Fruit fly (Drosophila melanogaster) whole organism, adult: ENCODE measurements around the gene CG44001.

ENCODE experiments used
- CG11617 ChIP-seq: fragments of 200-800 bp; sonication (Bioruptor generic); optimal IDR thresholded peaks from 2 replicates; lab custom pipeline; 2017; ENCODE audit warnings: mild to moderate bottlenecking, missing biosample characterization, missing genetic modification reagents, missing genetic modification characterization
- CG12768 ChIP-seq: fragments of 200-800 bp; sonication (Bioruptor generic); optimal IDR thresholded peaks from 2 replicates; lab custom pipeline; 2017; ENCODE audit warnings: missing biosample characterization, missing genetic modification characterization, mild to moderate bottlenecking, moderate library complexity, missing genetic modification reagents
- CG14711 ChIP-seq: fragments of 200-800 bp; sonication (Bioruptor generic); optimal IDR thresholded peaks from 2 replicates; lab custom pipeline; 2018; ENCODE audit warnings: missing biosample characterization, mild to moderate bottlenecking, missing genetic modification characterization, moderate library complexity
- CG1620 ChIP-seq: fragments of 200-800 bp; sonication (Bioruptor generic); optimal IDR thresholded peaks from 2 replicates; lab custom pipeline; 2016; ENCODE audit warnings: missing biosample characterization, missing genetic modification characterization
- CG33017 ChIP-seq: fragments of 200-800 bp; sonication (Bioruptor generic); optimal IDR thresholded peaks from 2 replicates; lab custom pipeline; 2018; ENCODE audit warnings: missing biosample characterization, mild to moderate bottlenecking, missing genetic modification characterization, moderate library complexity
- CG5204 ChIP-seq: fragments of 200-800 bp; sonication (Bioruptor generic); optimal IDR thresholded peaks from 2 replicates; lab custom pipeline; 2016; ENCODE audit warnings: missing biosample characterization, missing genetic modification characterization
- CG7045 ChIP-seq: fragments of 200-800 bp; sonication (Bioruptor generic); optimal IDR thresholded peaks from 2 replicates; lab custom pipeline; 2017; ENCODE audit warnings: missing biosample characterization, mild to moderate bottlenecking, missing genetic modification characterization
- CG7101 ChIP-seq: fragments of 200-800 bp; sonication (Bioruptor generic); optimal IDR thresholded peaks from 2 replicates; lab custom pipeline; 2018; ENCODE audit warnings: missing biosample characterization, mild to moderate bottlenecking, missing genetic modification characterization, moderate library complexity
- Clk ChIP-seq: fragments of 200-800 bp; sonication (Bioruptor generic); optimal IDR thresholded peaks from 2 replicates; lab custom pipeline; 2017; ENCODE audit warnings: missing biosample characterization, missing genetic modification characterization
- Crg-1 ChIP-seq: fragments of 200-800 bp; sonication (Bioruptor generic); optimal IDR thresholded peaks from 2 replicates; lab custom pipeline; 2016; ENCODE audit warnings: missing biosample characterization, missing genetic modification characterization
- Hr96 ChIP-seq: fragments of 200-800 bp; sonication (Bioruptor generic); optimal IDR thresholded peaks from 2 replicates; lab custom pipeline; 2016; ENCODE audit warnings: missing biosample characterization, missing genetic modification characterization
- Mnt ChIP-seq: fragments of 200-800 bp; sonication (Bioruptor generic); optimal IDR thresholded peaks from 2 replicates; lab custom pipeline; 2016; ENCODE audit warnings: missing biosample characterization, mild to moderate bottlenecking, missing genetic modification characterization
- bab1 ChIP-seq: fragments of 200-800 bp; sonication (Bioruptor generic); optimal IDR thresholded peaks from 3 replicates; lab custom pipeline; 2019; ENCODE audit warnings: missing biosample characterization, mild to moderate bottlenecking, missing genetic modification characterization, moderate library complexity
- cic ChIP-seq: fragments of 200-800 bp; sonication (Bioruptor generic); optimal IDR thresholded peaks from 2 replicates; lab custom pipeline; 2017; ENCODE audit warnings: missing biosample characterization, mild to moderate bottlenecking, missing genetic modification characterization, moderate library complexity
- cnc ChIP-seq, 2 experiments: fragments of >200 bp; optimal IDR thresholded peaks; 2 replicates each; lab custom pipeline; 2017
- kay ChIP-seq: fragments of 200-800 bp; sonication (Bioruptor generic); peaks from one replicate; lab custom pipeline; 2016; ENCODE audit warnings: missing biosample characterization, missing genetic modification characterization, borderline replicate concordance
- ovo ChIP-seq: fragments of 200-800 bp; sonication (Bioruptor generic); optimal IDR thresholded peaks from 2 replicates; lab custom pipeline; 2016; ENCODE audit warnings: missing biosample characterization, missing genetic modification characterization
- pad ChIP-seq: fragments of 200-800 bp; sonication (Bioruptor generic); optimal IDR thresholded peaks from 3 replicates; lab custom pipeline; 2017; ENCODE audit warnings: missing biosample characterization, missing genetic modification characterization, mild to moderate bottlenecking, moderate library complexity, missing genetic modification reagents
- tj ChIP-seq: fragments of 200-800 bp; sonication (Bioruptor generic); optimal IDR thresholded peaks from 3 replicates; lab custom pipeline; 2017; ENCODE audit warnings: missing biosample characterization, mild to moderate bottlenecking, missing genetic modification characterization, moderate library complexity
- toe ChIP-seq: fragments of 200-800 bp; sonication (Bioruptor generic); optimal IDR thresholded peaks from 2 replicates; lab custom pipeline; 2016; ENCODE audit warnings: missing biosample characterization, missing genetic modification characterization

CG44001 gene

DNA sequence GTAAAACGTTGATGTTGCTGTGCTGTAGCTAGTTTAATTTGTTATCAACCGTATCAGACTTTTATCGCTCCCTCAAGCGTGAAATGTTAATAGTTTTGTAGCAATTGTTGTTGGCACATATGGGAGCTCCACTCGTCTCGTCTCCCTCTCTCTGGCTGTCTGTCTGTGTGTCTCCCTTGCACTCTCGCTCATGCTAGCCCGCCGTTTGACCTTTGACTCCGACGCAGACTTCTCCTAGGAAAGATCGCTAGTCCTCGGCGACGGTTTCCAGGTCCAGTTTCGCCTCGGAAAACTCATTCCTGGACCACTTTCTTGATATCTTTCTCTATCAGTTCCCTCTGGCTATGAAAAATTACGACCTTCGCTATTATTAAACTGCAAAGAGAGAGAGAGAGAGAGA, 36.1 kb downstream of the CG44001 start:
- TF ChIP-seq CG1620 (GFP tag; lab: Kevin White, UChicago) (no peak), CG5204 (GFP tag; lab: Kevin White, UChicago) (no peak), Clk (no peak), bab1 (GFP tag; lab: Kevin White, UChicago) (no peak), tj (no peak), CG11617 (GFP tag; lab: Kevin White, UChicago) (no peak), Crg-1 (no peak)

DNA sequence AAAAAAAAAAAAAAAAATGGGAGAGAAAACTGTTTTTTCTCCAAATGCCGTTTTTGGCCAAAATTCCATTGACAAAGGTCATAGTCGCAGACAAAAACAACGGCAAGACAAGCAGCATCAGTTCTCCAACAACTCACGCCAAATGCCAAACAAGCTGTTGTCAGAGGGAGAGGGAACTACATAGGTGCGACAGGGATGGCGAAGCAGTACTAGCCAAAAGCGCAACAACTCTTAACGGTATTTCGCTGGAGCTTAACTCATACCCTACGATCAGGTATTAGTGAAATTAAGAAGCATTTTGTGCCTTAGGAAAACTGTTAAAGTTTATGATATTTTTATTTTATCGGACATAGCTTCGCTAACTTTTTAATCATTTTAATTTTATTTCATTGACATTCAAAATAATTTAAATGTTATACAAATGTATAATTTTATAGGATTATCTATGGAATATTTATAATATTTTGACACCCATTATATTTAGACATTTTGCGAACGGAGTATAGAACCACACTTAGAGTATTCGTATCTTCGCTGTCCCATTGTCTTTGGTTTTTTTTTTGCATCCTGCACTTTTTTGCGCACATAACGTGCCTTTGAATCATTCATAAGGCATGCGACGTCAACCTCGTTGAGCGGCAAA, 37.3 kb downstream of the CG44001 start:
- TF ChIP-seq toe (no peak), Hr96 (GFP tag; lab: Kevin White, UChicago) (no peak), kay (GFP tag; lab: Kevin White, UChicago) (peak; percentile 9), CG1620 (GFP tag; lab: Kevin White, UChicago) (no peak), CG33017 (tag; lab: Kevin White, UChicago) (no peak), cic (no peak), ovo (GFP tag; lab: Kevin White, UChicago) (peak; percentile 85), Clk (no peak), CG7101 (no peak), bab1 (GFP tag; lab: Kevin White, UChicago) (no peak), tj (no peak), CG14711 (peak; percentile 48), pad (GFP tag; lab: Kevin White, UChicago) (peak; percentile 70), CG7045 (GFP tag; lab: Kevin White, UChicago) (peak; percentile 26), CG12768 (GFP tag; lab: Kevin White, UChicago) (no peak)

DNA sequence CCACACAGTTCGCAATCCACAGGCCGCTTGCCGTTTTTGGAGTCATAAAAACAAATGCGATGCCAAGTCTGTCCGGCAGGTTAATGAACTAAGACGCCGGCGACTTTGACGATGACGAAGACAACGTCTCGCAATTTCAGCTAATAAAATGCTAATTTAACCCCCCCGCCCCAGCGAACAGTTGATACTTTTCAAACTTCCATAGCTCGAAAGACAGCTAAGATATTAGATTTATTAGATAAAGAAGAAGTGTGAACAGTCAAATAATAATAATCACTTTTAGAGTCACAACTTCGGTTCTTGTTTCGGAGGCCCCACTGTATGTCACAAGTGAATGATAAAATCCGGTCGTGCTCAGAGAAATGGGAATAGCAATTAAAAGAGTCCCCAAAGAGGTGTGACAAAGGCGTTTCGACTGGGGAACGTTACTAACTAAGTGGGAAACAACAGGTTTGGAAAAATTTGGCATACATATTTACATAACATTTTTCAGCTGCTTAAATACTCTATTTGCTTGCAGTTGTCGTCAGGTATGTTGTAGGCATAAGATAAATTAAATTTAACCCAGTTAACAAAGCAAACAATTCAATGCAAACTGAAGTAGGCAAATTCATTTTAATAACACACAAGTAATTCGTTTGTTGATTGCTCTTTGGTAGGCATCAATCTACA, 41.7 kb downstream of the CG44001 start:
- TF ChIP-seq tj, result no peak
- TF ChIP-seq kay (GFP tag; lab: Kevin White, UChicago), result peak; percentile 3

DNA sequence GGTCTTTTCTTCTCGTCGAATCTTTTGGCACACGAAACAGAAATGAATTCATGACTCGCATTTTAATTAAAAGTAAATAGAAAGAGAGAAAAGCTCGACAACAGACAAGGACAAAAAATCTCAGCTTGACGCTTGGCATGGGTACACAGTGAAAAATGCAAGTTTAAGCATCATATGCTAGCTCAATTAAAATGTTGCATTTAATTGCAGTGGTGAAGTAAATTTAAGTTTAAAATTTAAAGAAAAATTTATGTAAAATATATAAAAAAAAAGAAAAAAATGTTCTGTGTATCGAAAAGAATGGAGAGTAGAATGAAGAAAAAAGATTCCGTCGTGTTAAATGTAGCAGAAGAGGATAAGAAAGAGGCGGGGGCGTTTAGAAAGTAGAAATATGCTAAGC, 42.5 kb downstream of the CG44001 start:
- TF ChIP-seq CG5204 (GFP tag; lab: Kevin White, UChicago) (no peak), bab1 (GFP tag; lab: Kevin White, UChicago) (peak; percentile 46), cnc (optimal IDR thresholded peaks at IDR 0.05; lab: Kevin White, UChicago) (no peak), pad (GFP tag; lab: Kevin White, UChicago) (no peak)

DNA sequence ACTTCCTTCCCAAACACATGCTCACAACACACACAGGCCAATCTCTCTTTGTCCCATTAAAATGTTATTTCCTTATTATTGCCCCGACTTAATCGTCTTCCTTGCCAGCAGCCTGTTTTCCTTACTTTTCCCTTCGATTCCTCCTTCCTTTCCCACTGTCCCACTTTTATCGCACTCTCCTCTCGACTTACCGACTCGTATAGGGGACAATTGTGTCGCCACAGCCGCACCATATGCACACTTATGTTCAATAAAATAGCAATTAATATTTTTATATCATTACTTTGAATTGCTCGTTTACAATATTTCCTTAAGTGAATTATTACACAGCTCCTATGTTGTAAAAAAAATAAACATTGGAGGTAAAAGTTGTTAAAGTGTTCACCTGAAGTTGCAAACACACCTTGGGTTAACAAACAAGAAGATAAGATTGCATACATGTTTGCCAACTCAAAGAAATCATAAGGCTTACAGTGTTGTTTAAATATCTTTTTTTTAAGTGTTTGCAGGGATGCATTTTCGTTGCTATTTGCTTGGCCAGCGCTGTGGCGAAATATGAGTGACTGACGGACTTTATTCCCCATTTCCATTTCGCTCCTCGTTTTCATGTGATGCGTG, 43.9 kb downstream of the CG44001 start:
- peak; percentile 35 for TF ChIP-seq Hr96 (GFP tag; lab: Kevin White, UChicago)
- TF ChIP-seq CG1620 (GFP tag; lab: Kevin White, UChicago), result no peak
- peak; percentile 30 for TF ChIP-seq Crg-1
- TF ChIP-seq tj, result peak; percentile 9
- no peak for TF ChIP-seq toe
- no peak for TF ChIP-seq CG33017 (tag; lab: Kevin White, UChicago)
- peak; percentile 35 for TF ChIP-seq CG11617 (GFP tag; lab: Kevin White, UChicago)
- TF ChIP-seq CG7045 (GFP tag; lab: Kevin White, UChicago), result no peak
- no peak for TF ChIP-seq cic
- TF ChIP-seq CG12768 (GFP tag; lab: Kevin White, UChicago), result no peak
- TF ChIP-seq CG5204 (GFP tag; lab: Kevin White, UChicago), result no peak
- peak; percentile 47 for TF ChIP-seq CG7101
- TF ChIP-seq kay (GFP tag; lab: Kevin White, UChicago), result peak; percentile 24
- no peak for TF ChIP-seq ovo (GFP tag; lab: Kevin White, UChicago)
- peak; percentile 25 for TF ChIP-seq pad (GFP tag; lab: Kevin White, UChicago)
- no peak for TF ChIP-seq Clk
- TF ChIP-seq bab1 (GFP tag; lab: Kevin White, UChicago), result peak; percentile 74
- peak; percentile 49 for TF ChIP-seq CG14711
- no peak for TF ChIP-seq cnc (optimal IDR thresholded peaks at IDR 0.05; lab: Kevin White, UChicago)
- no peak for TF ChIP-seq Mnt

DNA sequence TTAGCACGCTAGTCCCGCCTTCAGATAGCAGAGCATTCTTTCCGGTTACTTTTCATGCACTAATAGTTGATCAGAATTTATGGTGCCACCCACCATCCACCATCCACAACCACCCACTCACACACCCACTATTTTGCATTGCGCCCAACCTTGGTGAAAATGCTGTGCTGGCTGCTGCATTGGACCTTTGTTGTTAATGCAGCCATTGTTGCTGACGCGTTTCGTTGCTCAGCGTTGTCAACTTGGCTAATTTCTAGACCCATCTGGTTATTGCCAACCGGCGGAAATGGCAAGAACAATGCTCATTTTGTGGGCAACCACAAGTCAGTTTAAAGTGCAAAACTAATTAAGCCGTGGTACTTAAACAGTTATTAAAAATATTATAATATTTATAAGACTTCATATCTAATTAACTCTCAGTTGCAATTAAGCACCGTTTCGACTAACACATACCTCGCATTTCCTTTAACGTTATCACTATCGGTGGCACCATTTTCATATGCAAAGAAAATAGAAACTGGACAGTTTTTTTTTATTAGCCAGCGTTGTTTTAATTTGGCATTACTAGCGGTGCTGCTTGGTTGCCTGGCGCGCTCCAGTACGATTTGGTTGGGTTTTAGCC, 45.7 kb downstream of the CG44001 start:
- TF ChIP-seq Mnt (no peak), tj (peak; percentile 91)

DNA sequence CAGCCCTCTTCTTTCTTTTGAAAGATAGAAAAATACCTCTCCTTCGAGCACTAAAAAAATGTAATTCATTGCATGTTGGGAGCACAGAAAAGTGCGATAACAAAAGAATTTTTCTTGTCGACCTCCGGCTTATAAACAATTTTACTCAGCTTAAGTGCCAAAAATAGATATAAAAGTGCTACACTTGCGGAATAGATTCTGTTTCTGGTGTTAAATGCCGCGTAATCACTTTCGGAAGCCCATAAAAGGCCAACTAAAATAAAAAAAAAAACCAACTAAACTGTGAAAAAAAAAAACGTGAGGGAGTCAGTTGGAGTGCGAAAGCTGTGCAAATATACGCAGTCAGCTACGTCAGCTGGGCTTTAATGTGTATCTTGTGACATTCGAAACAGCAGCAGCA, 46.6 kb downstream of the CG44001 start:
- TF ChIP-seq tj, result peak; percentile 94
- no peak for TF ChIP-seq Crg-1
